Worm (Caenorhabditis elegans): ENCODE data around the gene C44B11.4.
A peak's percentile ranks its signal among the peaks of the same experiment; 100 is the strongest.

Gene C44B11.4

ce11 chrIII:3107530-3107929 lies 36.0 kb downstream of the C44B11.4 start:
- TF ChIP-seq Y75B8A.6 (GFP tag; IDR thresholded peaks at IDR 0.05) = no peak
- no peak for TF ChIP-seq nhr-6 (tag; optimal IDR thresholded peaks at IDR 0.05)
- TF ChIP-seq zfp-2 (tag; optimal IDR thresholded peaks at IDR 0.05) = no peak
- no peak for TF ChIP-seq madf-9 (GFP tag; conservative IDR thresholded peaks at IDR 0.05)
- no peak for TF ChIP-seq aly-2 (tag; optimal IDR thresholded peaks at IDR 0.05)
- TF ChIP-seq lin-38 (GFP tag; IDR thresholded peaks at IDR 0.05) = peak; percentile 47; the same call in 1 of the 2 replicates
- peak; percentile 37; the same call in 1 of the 2 replicates for TF ChIP-seq egl-43 (GFP tag; IDR thresholded peaks at IDR 0.05)
- TF ChIP-seq pha-4 (GFP tag; IDR thresholded peaks at IDR 0.05) = peak; percentile 24; the same call in 1 of the 2 replicates
- TF ChIP-seq pha-4 (tag; optimal IDR thresholded peaks at IDR 0.05) = no peak
- TF ChIP-seq dmd-8 (GFP tag; IDR thresholded peaks at IDR 0.05) = 0 out of 2 replicates have a peak, but pooled peaks have one; percentile 23
- no peak for TF ChIP-seq ztf-7 (tag; optimal IDR thresholded peaks at IDR 0.05)
- 0 out of 2 replicates have a peak, but pooled peaks have one; percentile 44 for TF ChIP-seq Y48G9A.11 (GFP tag; IDR thresholded peaks at IDR 0.05)
- TF ChIP-seq php-3 (GFP tag; IDR thresholded peaks at IDR 0.05) = no peak

ce11 chrIII:3106301-3106700 lies 37.3 kb downstream of the C44B11.4 start:
- TF ChIP-seq madf-5 (GFP tag; IDR thresholded peaks at IDR 0.05) = no peak
- TF ChIP-seq madf-9 (GFP tag; conservative IDR thresholded peaks at IDR 0.05) = no peak
- no peak for TF ChIP-seq F49E8.2 (tag; optimal IDR thresholded peaks at IDR 0.05; ENCODE audit: borderline replicate concordance)
- TF ChIP-seq aha-1 (tag) = no peak
- TF ChIP-seq ztf-7 (tag; optimal IDR thresholded peaks at IDR 0.05) = no peak
- no peak for TF ChIP-seq rbr-2 (tag; optimal IDR thresholded peaks at IDR 0.05)
- TF ChIP-seq attf-4 (tag; optimal IDR thresholded peaks at IDR 0.05) = no peak
- no peak for TF ChIP-seq unc-62 (GFP tag; optimal IDR thresholded peaks at IDR 0.05 in 1 of 2)
- TF ChIP-seq unc-62 (tag; optimal IDR thresholded peaks at IDR 0.05) = no peak

- TF ChIP-seq skn-1 (tag; optimal IDR thresholded peaks at IDR 0.05) (no peak), zfp-3 (GFP tag; conservative IDR thresholded peaks at IDR 0.05) (no peak), nhr-111 (GFP tag; optimal IDR thresholded peaks at IDR 0.05) (no peak), ceh-32 (tag; optimal IDR thresholded peaks at IDR 0.05; ENCODE audit: poor library complexity) (no peak)
These were observed 38.3 kb downstream of the C44B11.4 start for ce11 chrIII:3105212-3105611.

ce11 chrIII:3104536-3104935 lies 39.0 kb downstream of the C44B11.4 start:
- no peak for TF ChIP-seq egl-43 (GFP tag; IDR thresholded peaks at IDR 0.05)
- no peak for TF ChIP-seq ztf-7 (tag; optimal IDR thresholded peaks at IDR 0.05)
- no peak for TF ChIP-seq daf-16 (GFP tag; optimal IDR thresholded peaks at IDR 0.05)
- TF ChIP-seq daf-16 (tag; optimal IDR thresholded peaks at IDR 0.05) = peak; percentile 57
- TF ChIP-seq spr-3 (GFP tag; optimal IDR thresholded peaks at IDR 0.05) = no peak
- TF ChIP-seq hif-1 (tag; optimal IDR thresholded peaks at IDR 0.05) = peak in 1 of 2 experiments; percentile 74
- TF ChIP-seq lin-13 (GFP tag; optimal IDR thresholded peaks at IDR 0.05) = peak; percentile 23
- no peak for TF ChIP-seq madf-5 (GFP tag; IDR thresholded peaks at IDR 0.05)
- TF ChIP-seq nhr-6 (tag; optimal IDR thresholded peaks at IDR 0.05) = no peak
- TF ChIP-seq aly-2 (tag; optimal IDR thresholded peaks at IDR 0.05) = no peak
- no peak for TF ChIP-seq F37D6.2 (tag; optimal IDR thresholded peaks at IDR 0.05)
- peak; percentile 14 for TF ChIP-seq nhr-77 (tag; optimal IDR thresholded peaks at IDR 0.05)
- TF ChIP-seq nhr-28 (tag; optimal IDR thresholded peaks at IDR 0.05) = peak; percentile 92
- TF ChIP-seq unc-130 (GFP tag; optimal IDR thresholded peaks at IDR 0.05) = no peak
- TF ChIP-seq dve-1 (tag; optimal IDR thresholded peaks at IDR 0.05; ENCODE audit: insufficient read depth) = no peak
- peak; percentile 48 for TF ChIP-seq nhr-48 (tag; optimal IDR thresholded peaks at IDR 0.05)
- TF ChIP-seq nhr-11 (tag; optimal IDR thresholded peaks at IDR 0.05) = peak; percentile 82
- no peak for TF ChIP-seq T20F7.1 (GFP tag; optimal IDR thresholded peaks at IDR 0.05)
- no peak for TF ChIP-seq rbr-2 (tag; optimal IDR thresholded peaks at IDR 0.05)
- peak in 1 of 2 experiments; percentile 3 for TF ChIP-seq lsy-2 (tag; optimal IDR thresholded peaks at IDR 0.05)
- peak; percentile 50 for TF ChIP-seq cey-2 (tag; optimal IDR thresholded peaks at IDR 0.05; ENCODE audit: borderline replicate concordance, insufficient read depth)
- no peak for TF ChIP-seq lim-7 (GFP tag; IDR thresholded peaks at IDR 0.05)
- TF ChIP-seq nhr-76 (tag; optimal IDR thresholded peaks at IDR 0.05) = no peak

Data from whole organism, L4 larva.